Worm (Caenorhabditis elegans): Measurements from ENCODE around the gene rpl-3.

The rpl-3 gene

ce11 chrIII:3873424-3873823 is 5.8 kb downstream of the rpl-3 start:
- no peak for TF ChIP-seq cey-2 (tag; optimal IDR thresholded peaks at IDR 0.05; ENCODE audit: borderline replicate concordance, insufficient read depth)
- TF ChIP-seq ceh-20 (GFP tag; IDR thresholded peaks at IDR 0.05): no peak
- no peak for TF ChIP-seq php-3 (GFP tag; IDR thresholded peaks at IDR 0.05)
- no peak for TF ChIP-seq ztf-11 (tag; optimal IDR thresholded peaks at IDR 0.05)
- TF ChIP-seq vab-7 (GFP tag; IDR thresholded peaks at IDR 0.05): 0 out of 2 replicates have a peak, but pooled peaks have one; percentile 34
- TF ChIP-seq nhr-76 (tag; optimal IDR thresholded peaks at IDR 0.05): no peak
- TF ChIP-seq hlh-11 (tag; optimal IDR thresholded peaks at IDR 0.05): peak; percentile 72
- peak; percentile 6 to 44 for TF ChIP-seq lsy-2 (tag; optimal IDR thresholded peaks at IDR 0.05)
- TF ChIP-seq T20F7.1 (GFP tag; optimal IDR thresholded peaks at IDR 0.05): no peak
- peak; percentile 42; the same call in 1 of the 2 replicates for TF ChIP-seq hmg-1.1 (GFP tag; IDR thresholded peaks at IDR 0.05)
- peak; percentile 86 for TF ChIP-seq mxl-3 (GFP tag; optimal IDR thresholded peaks at IDR 0.05)
- TF ChIP-seq nhr-77 (tag; optimal IDR thresholded peaks at IDR 0.05): peak; percentile 41
- no peak for TF ChIP-seq zfp-3 (GFP tag; conservative IDR thresholded peaks at IDR 0.05)
- TF ChIP-seq madf-9 (GFP tag; conservative IDR thresholded peaks at IDR 0.05): no peak
- TF ChIP-seq Y5F2A.4 (GFP tag; optimal IDR thresholded peaks at IDR 0.05): no peak
- TF ChIP-seq ama-1 (optimal IDR thresholded peaks at IDR 0.05): no peak
- no peak for TF ChIP-seq pqm-1 (tag; optimal IDR thresholded peaks at IDR 0.05)
- no peak for TF ChIP-seq aha-1 (tag)
- TF ChIP-seq nhr-111 (GFP tag; optimal IDR thresholded peaks at IDR 0.05): no peak
- TF ChIP-seq hlh-30 (tag; optimal IDR thresholded peaks at IDR 0.05; ENCODE audit: insufficient read depth): peak; percentile 65
- TF ChIP-seq set-16 (GFP tag; IDR thresholded peaks at IDR 0.05): peak; percentile 35; the same call in 1 of the 2 replicates
- TF ChIP-seq mes-2 (tag; optimal IDR thresholded peaks at IDR 0.05; ENCODE audit: poor library complexity, severe bottlenecking): peak; percentile 13
- no peak for TF ChIP-seq fkh-10 (GFP tag; optimal IDR thresholded peaks at IDR 0.05)
- TF ChIP-seq sdz-12 (GFP tag; optimal IDR thresholded peaks at IDR 0.05): no peak
- no peak for TF ChIP-seq F37D6.2 (tag; optimal IDR thresholded peaks at IDR 0.05)
- TF ChIP-seq ceh-44 (GFP tag; IDR thresholded peaks at IDR 0.05): no peak
- peak; percentile 64 for TF ChIP-seq nhr-28 (tag; optimal IDR thresholded peaks at IDR 0.05)
- no peak for TF ChIP-seq jun-1 (tag; optimal IDR thresholded peaks at IDR 0.05)
- TF ChIP-seq egl-43 (GFP tag; IDR thresholded peaks at IDR 0.05): 0 out of 2 replicates have a peak, but pooled peaks have one; percentile 40
- no peak for TF ChIP-seq ztf-7 (tag; optimal IDR thresholded peaks at IDR 0.05)
- no peak for TF ChIP-seq ces-1 (GFP tag; optimal IDR thresholded peaks at IDR 0.05)
- no peak for TF ChIP-seq Y105C5A.15 (GFP tag; IDR thresholded peaks at IDR 0.05)
- no peak for TF ChIP-seq lin-29 (GFP tag; IDR thresholded peaks at IDR 0.05)
- TF ChIP-seq dve-1 (tag; optimal IDR thresholded peaks at IDR 0.05; ENCODE audit: insufficient read depth): peak; percentile 34
- no peak for TF ChIP-seq mdt-29 (GFP tag; IDR thresholded peaks at IDR 0.05)
- no peak for TF ChIP-seq zip-2 (tag; optimal IDR thresholded peaks at IDR 0.05)
- TF ChIP-seq unc-39 (tag; optimal IDR thresholded peaks at IDR 0.05): no peak
- TF ChIP-seq nhr-41 (GFP tag; IDR thresholded peaks at IDR 0.05): no peak
- no peak for TF ChIP-seq daf-19 (GFP tag; conservative IDR thresholded peaks at IDR 0.05)
- peak; percentile 11 for TF ChIP-seq spr-3 (GFP tag; optimal IDR thresholded peaks at IDR 0.05)
- TF ChIP-seq lin-13 (GFP tag; optimal IDR thresholded peaks at IDR 0.05): peak; percentile 25
- TF ChIP-seq nhr-237 (tag; optimal IDR thresholded peaks at IDR 0.05): no peak
- peak; percentile 26; the same call in 1 of the 2 replicates for TF ChIP-seq pha-4 (GFP tag; IDR thresholded peaks at IDR 0.05)
- TF ChIP-seq pha-4 (tag; optimal IDR thresholded peaks at IDR 0.05): no peak
- no peak for TF ChIP-seq R02D3.7 (tag; optimal IDR thresholded peaks at IDR 0.05)
- TF ChIP-seq ZK546.5 (tag; optimal IDR thresholded peaks at IDR 0.05): no peak
- no peak for TF ChIP-seq arid-1 (GFP tag; conservative IDR thresholded peaks at IDR 0.05)
- TF ChIP-seq ceh-28 (tag; optimal IDR thresholded peaks at IDR 0.05): no peak
- peak; percentile 65 for TF ChIP-seq dmd-6 (GFP tag; IDR thresholded peaks at IDR 0.05)
- TF ChIP-seq dpl-1 (GFP tag; optimal IDR thresholded peaks at IDR 0.05): no peak
- TF ChIP-seq mdl-1 (tag; optimal IDR thresholded peaks at IDR 0.05): peak in 1 of 2 experiments; percentile 66
- TF ChIP-seq D1046.2 (GFP tag; IDR thresholded peaks at IDR 0.05): no peak
